Worm (Caenorhabditis elegans) whole organism, L4 larva: ENCODE data around the gene F59A1.13.
A peak's percentile ranks its signal among the peaks of the same experiment; 100 is the strongest.

Experiments
- F26F4.8 ChIP-seq: fragments of 200-800 bp; sonication (Bioruptor generic); conservative IDR thresholded peaks from 2 replicates; pipeline ENCODE4 v1.3.6; 2022; ENCODE audit warnings: missing genetic modification characterization, missing compliant biosample characterization
- F44E2.7 ChIP-seq: fragments of 200-800 bp; sonication (Bioruptor generic); IDR thresholded peaks from 2 replicates; pipeline ENCODE4 v2.1.2; 2022; ENCODE audit warnings: missing genetic modification characterization, missing compliant biosample characterization
- R02D3.7 ChIP-seq: fragments of 150-350 bp; sonication (generic microtip); optimal IDR thresholded peaks from 3 replicates; lab custom pipeline; 2014; ENCODE audit warnings: missing biosample characterization, missing genetic modification characterization
- T20F7.1 ChIP-seq: fragments of 200-800 bp; sonication (Bioruptor generic); optimal IDR thresholded peaks from 2 replicates; lab custom pipeline; 2018; ENCODE audit warnings: mild to moderate bottlenecking, missing genetic modification characterization, missing compliant biosample characterization
- Y48G9A.11 ChIP-seq: fragments of 200-800 bp; sonication (Bioruptor generic); IDR thresholded peaks from 2 replicates; pipeline ENCODE4 v1.3.6; 2022; ENCODE audit warnings: missing genetic modification reagents, missing genetic modification characterization, missing compliant biosample characterization
- Y75B8A.6 ChIP-seq: fragments of 200-800 bp; sonication (Bioruptor generic); IDR thresholded peaks from 2 replicates; pipeline ENCODE4 v1.3.6; 2022; ENCODE audit warnings: missing genetic modification reagents, missing genetic modification characterization, missing compliant biosample characterization
- ZK337.2 ChIP-seq: fragments of 200-800 bp; sonication (Bioruptor generic); IDR thresholded peaks from 2 replicates; pipeline ENCODE4 v1.3.6; 2022; ENCODE audit warnings: missing genetic modification reagents, missing genetic modification characterization, missing compliant biosample characterization
- ZK546.5 ChIP-seq, 2 experiments: sonication (generic microtip); optimal IDR thresholded peaks; 2 replicates each; lab custom pipeline; 2017; ENCODE audit warnings: missing biosample characterization in 2 of 2, missing genetic modification characterization in 2 of 2
- aly-2 ChIP-seq: sonication (generic microtip); optimal IDR thresholded peaks from 2 replicates; lab custom pipeline; 2018; ENCODE audit warnings: missing biosample characterization, missing genetic modification characterization
- arid-1 ChIP-seq: fragments of 200-800 bp; sonication (Bioruptor generic); conservative IDR thresholded peaks from 2 replicates; pipeline ENCODE4 v1.3.6; 2022; ENCODE audit warnings: missing genetic modification reagents, missing genetic modification characterization, missing compliant biosample characterization
- ceh-32 ChIP-seq: sonication (generic microtip); optimal IDR thresholded peaks from 2 replicates; lab custom pipeline; 2016; ENCODE audit warnings: mild to moderate bottlenecking, missing genetic modification characterization, missing compliant biosample characterization; ENCODE audit not compliant: poor library complexity
- ceh-44 ChIP-seq: fragments of 200-800 bp; sonication (Bioruptor generic); IDR thresholded peaks from 2 replicates; pipeline ENCODE4 v1.3.6; 2022; ENCODE audit warnings: missing genetic modification reagents, missing genetic modification characterization, missing compliant biosample characterization
- cey-2 ChIP-seq: sonication (generic microtip); optimal IDR thresholded peaks from 3 replicates; lab custom pipeline; 2017; ENCODE audit warnings: missing genetic modification characterization, mild to moderate bottlenecking, missing compliant biosample characterization, antibody characterized with exemption, borderline replicate concordance; ENCODE audit not compliant: insufficient read depth
- ctbp-1 ChIP-seq: fragments of 200-800 bp; sonication (Bioruptor generic); IDR thresholded peaks from 2 replicates; pipeline ENCODE4 v1.3.6; 2022; ENCODE audit warnings: missing genetic modification reagents, missing genetic modification characterization, missing compliant biosample characterization
- daf-16 ChIP-seq, 3 experiments: sonication (generic microtip); optimal IDR thresholded peaks; 2 replicates each; lab custom pipeline; 2016 to 2017; ENCODE audit warnings: missing genetic modification characterization in 3 of 3, missing genetic modification reagents in 3 of 3, mild to moderate bottlenecking in 2 of 3, missing compliant biosample characterization in 2 of 3, missing biosample characterization in 1 of 3, moderate library complexity in 1 of 3
- daf-19 ChIP-seq: fragments of 200-800 bp; sonication (Bioruptor generic); conservative IDR thresholded peaks from 2 replicates; pipeline ENCODE4 v1.3.6; 2022; ENCODE audit warnings: missing genetic modification characterization, missing compliant biosample characterization
- dmd-6 ChIP-seq: fragments of 200-800 bp; sonication (Bioruptor generic); IDR thresholded peaks from 2 replicates; pipeline ENCODE4 v1.3.6; 2022; ENCODE audit warnings: missing genetic modification reagents, missing genetic modification characterization, missing compliant biosample characterization
- dve-1 ChIP-seq: sonication (generic microtip); optimal IDR thresholded peaks from 2 replicates; lab custom pipeline; 2017; ENCODE audit warnings: antibody characterized with exemption, mild to moderate bottlenecking, missing genetic modification characterization, missing compliant biosample characterization; ENCODE audit not compliant: insufficient read depth
- hlh-11 ChIP-seq: fragments of 200-800 bp; sonication (Bioruptor generic); optimal IDR thresholded peaks from 2 replicates; lab custom pipeline; 2018; ENCODE audit warnings: mild to moderate bottlenecking, missing genetic modification characterization, missing compliant biosample characterization
- lin-1 ChIP-seq: fragments of 200-800 bp; sonication (Bioruptor generic); IDR thresholded peaks from 2 replicates; pipeline ENCODE4 v1.3.6; 2022; ENCODE audit warnings: missing genetic modification reagents, missing genetic modification characterization, missing compliant biosample characterization
- mdl-1 ChIP-seq, 2 experiments: fragments of 150-350 bp in 1 of 2; sonication (generic microtip) in 1 of 2; optimal IDR thresholded peaks; 2 replicates each; lab custom pipeline; 2014 to 2017; ENCODE audit warnings: missing biosample characterization in 2 of 2, missing genetic modification characterization in 2 of 2
- nhr-10 ChIP-seq: fragments of 150-350 bp; optimal IDR thresholded peaks from 2 replicates; lab custom pipeline; 2014; ENCODE audit warnings: missing biosample characterization, missing genetic modification characterization
- nhr-102 ChIP-seq: sonication (generic microtip); optimal IDR thresholded peaks from 2 replicates; lab custom pipeline; 2016; ENCODE audit warnings: mild to moderate bottlenecking, missing genetic modification characterization, moderate library complexity, missing compliant biosample characterization
- nhr-11 ChIP-seq: fragments of 150-350 bp; optimal IDR thresholded peaks from 2 replicates; lab custom pipeline; 2014; ENCODE audit warnings: missing biosample characterization, missing genetic modification characterization
- nhr-111 ChIP-seq: fragments of 200-800 bp; sonication (Bioruptor generic); optimal IDR thresholded peaks from 2 replicates; lab custom pipeline; 2018; ENCODE audit warnings: mild to moderate bottlenecking, missing genetic modification characterization, missing compliant biosample characterization
- nhr-25 ChIP-seq: sonication (generic microtip); optimal IDR thresholded peaks from 2 replicates; lab custom pipeline; 2017; ENCODE audit warnings: missing genetic modification characterization, mild to moderate bottlenecking, missing compliant biosample characterization, antibody characterized with exemption, moderate library complexity, borderline replicate concordance; ENCODE audit not compliant: insufficient read depth
- nhr-28 ChIP-seq: fragments of 150-350 bp; optimal IDR thresholded peaks from 2 replicates; lab custom pipeline; 2014; ENCODE audit warnings: missing biosample characterization, missing genetic modification characterization
- nhr-6 ChIP-seq: fragments of 150-350 bp; optimal IDR thresholded peaks from 2 replicates; lab custom pipeline; 2014; ENCODE audit warnings: missing biosample characterization, missing genetic modification characterization
- nhr-77 ChIP-seq: fragments of 150-350 bp; optimal IDR thresholded peaks from 2 replicates; lab custom pipeline; 2014; ENCODE audit warnings: missing biosample characterization, missing genetic modification characterization
- php-3 ChIP-seq: fragments of 200-800 bp; sonication (Bioruptor generic); IDR thresholded peaks from 2 replicates; pipeline ENCODE4 v1.3.6; 2022; ENCODE audit warnings: missing genetic modification reagents, missing genetic modification characterization, missing compliant biosample characterization
- pqm-1 ChIP-seq: sonication (generic microtip); optimal IDR thresholded peaks from 2 replicates; lab custom pipeline; 2017; ENCODE audit warnings: missing biosample characterization, missing genetic modification characterization
- saeg-2 ChIP-seq: fragments of 200-800 bp; sonication (Bioruptor generic); IDR thresholded peaks from 2 replicates; pipeline ENCODE4 v1.3.6; 2022; ENCODE audit warnings: missing genetic modification reagents, missing genetic modification characterization, missing compliant biosample characterization
- set-16 ChIP-seq: fragments of 200-800 bp; sonication (Bioruptor generic); IDR thresholded peaks from 2 replicates; pipeline ENCODE4 v1.3.6; 2022; ENCODE audit warnings: missing genetic modification reagents, missing genetic modification characterization, missing compliant biosample characterization
- snpc-4 ChIP-seq: fragments of 150-350 bp; optimal IDR thresholded peaks from 2 replicates; lab custom pipeline; 2014; ENCODE audit warnings: missing biosample characterization, missing genetic modification characterization
- spr-3 ChIP-seq: fragments of 200-800 bp; sonication (Bioruptor generic); optimal IDR thresholded peaks from 2 replicates; lab custom pipeline; 2018; ENCODE audit warnings: mild to moderate bottlenecking, missing genetic modification characterization, missing compliant biosample characterization
- tra-1 ChIP-seq: fragments of 200-800 bp; sonication (Bioruptor generic); IDR thresholded peaks from 2 replicates; pipeline ENCODE4 v1.3.6; 2022; ENCODE audit warnings: missing genetic modification reagents, missing genetic modification characterization, missing compliant biosample characterization
- unc-39 ChIP-seq: sonication (generic microtip); optimal IDR thresholded peaks from 2 replicates; lab custom pipeline; 2017; ENCODE audit warnings: missing biosample characterization, missing genetic modification characterization
- unc-62 ChIP-seq, 3 experiments: fragments of 150-350 bp in 1 of 3; sonication (generic microtip); optimal IDR thresholded peaks in 2 of 3; peaks in 1 of 3; 1 replicate in 1 of 3; 2 replicates in 2 of 3; lab custom pipeline; 2014 to 2017; ENCODE audit warnings: missing biosample characterization in 3 of 3, missing genetic modification characterization in 3 of 3, missing genetic modification reagents in 3 of 3, missing genotype in 1 of 3
- vab-7 ChIP-seq: fragments of 200-800 bp; sonication (Bioruptor generic); IDR thresholded peaks from 2 replicates; pipeline ENCODE4 v1.3.6; 2022; ENCODE audit warnings: missing genetic modification reagents, missing genetic modification characterization, missing compliant biosample characterization
- ztf-7 ChIP-seq: fragments of 150-350 bp; optimal IDR thresholded peaks from 2 replicates; lab custom pipeline; 2014; ENCODE audit warnings: missing biosample characterization, missing genetic modification characterization

The F59A1.13 gene

DNA sequence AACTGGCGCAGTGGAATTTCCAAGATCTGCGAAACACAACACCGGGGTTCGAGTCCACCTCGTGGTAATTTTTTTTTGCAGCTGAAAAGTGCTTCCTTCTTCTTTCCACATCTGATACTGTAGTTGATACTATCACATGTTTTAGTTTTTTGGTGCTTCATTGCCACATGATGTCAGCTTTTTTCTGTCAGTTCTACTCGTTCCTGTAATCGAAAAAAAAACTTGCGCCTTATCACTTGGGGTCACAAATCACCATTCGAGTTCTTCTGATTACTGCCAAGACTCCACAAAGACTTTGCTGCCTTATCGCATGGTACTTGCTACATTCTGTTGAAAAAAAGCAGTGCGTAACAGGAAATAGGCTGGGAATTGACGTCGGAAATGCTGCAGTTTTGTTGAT lies 30.9 kb upstream of the F59A1.13 start (continued):
- TF ChIP-seq spr-3 (GFP tag; lab: Kevin White, UChicago) = no peak
- no peak for TF ChIP-seq ceh-32
- TF ChIP-seq, all 104 proteins: peak for 23

DNA sequence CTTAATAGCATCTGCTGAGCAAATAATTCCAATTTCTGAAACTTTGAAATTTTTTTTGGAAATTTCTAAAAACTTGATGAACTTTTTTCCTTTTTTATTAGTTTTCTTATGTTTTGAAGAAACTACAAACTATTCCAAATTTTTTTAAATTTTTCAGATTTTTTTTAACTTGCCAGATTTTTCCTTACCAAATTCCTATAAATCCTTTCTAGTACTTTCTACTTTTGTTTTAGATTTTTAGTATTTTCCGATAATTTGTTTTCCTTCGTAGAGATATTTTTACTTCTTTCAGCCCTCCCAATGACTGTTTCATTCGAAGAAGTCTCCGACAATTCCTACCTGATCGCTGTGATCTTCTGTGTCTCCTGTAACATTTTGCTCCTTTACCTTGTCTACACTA lies 27.8 kb upstream of the F59A1.13 start, which contains the start of gene str-77:
Gene str-77 (plus strand): TSS at position 301 of the 400 bp plus-strand sequence.
- TF ChIP-seq nhr-111 (GFP tag; lab: Kevin White, UChicago) (no peak), mdl-1 (tag; optimal IDR thresholded peaks at IDR 0.05; lab: Kevin White, UChicago) (no peak), R02D3.7 (tag; lab: Kevin White, UChicago) (no peak), arid-1 (no peak), ZK546.5 (tag; optimal IDR thresholded peaks at IDR 0.05; lab: Kevin White, UChicago) (no peak), saeg-2 (GFP tag; lab: Robert Waterston, UW) (no peak), ztf-7 (no peak), ctbp-1 (GFP tag; lab: Robert Waterston, UW) (no peak), nhr-25 (tag; lab: Kevin White, UChicago) (no peak), nhr-102 (tag; lab: Kevin White, UChicago) (no peak), T20F7.1 (GFP tag; lab: Kevin White, UChicago) (no peak), nhr-10 (tag; lab: Kevin White, UChicago) (no peak), nhr-11 (no peak), unc-39 (tag; lab: Kevin White, UChicago) (no peak), ceh-44 (GFP tag; lab: Robert Waterston, UW) (no peak), daf-19 (GFP tag; lab: Robert Waterston, UW) (no peak), ZK337.2 (GFP tag; lab: Robert Waterston, UW) (no peak), snpc-4 (tag; lab: Kevin White, UChicago) (no peak), vab-7 (GFP tag; lab: Robert Waterston, UW) (no peak), nhr-6 (tag; lab: Kevin White, UChicago) (no peak)
- TF ChIP-seq, all 104 proteins: peak for 0

DNA sequence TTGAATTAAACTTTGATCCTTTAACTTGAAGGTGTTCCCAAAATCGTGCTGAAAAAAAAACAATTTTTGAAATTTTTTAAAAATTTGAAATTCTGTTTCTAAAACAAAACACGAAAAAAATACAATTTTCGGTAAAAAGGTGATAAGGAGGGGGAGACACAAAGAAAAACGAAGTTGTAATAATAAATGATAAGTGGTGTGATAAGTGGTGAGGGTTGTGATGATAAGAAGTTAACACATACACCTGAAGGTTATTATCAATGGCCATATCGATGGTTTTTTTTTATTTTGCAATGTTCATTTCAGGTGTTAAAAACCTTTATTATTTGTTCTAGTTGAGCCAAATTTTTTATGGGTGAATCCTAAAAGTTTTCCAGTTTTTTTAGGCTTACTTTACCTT lies 23.5 kb upstream of the F59A1.13 start, which contains the start of gene twk-33:
Gene twk-33 (minus strand): TSS at position 48 of the 400 bp plus-strand sequence.
- no peak for TF ChIP-seq Y75B8A.6 (GFP tag; lab: Robert Waterston, UW)
- no peak for TF ChIP-seq ZK546.5 (tag; optimal IDR thresholded peaks at IDR 0.05; lab: Kevin White, UChicago)
- peak; percentile 99 for TF ChIP-seq pqm-1 (tag; lab: Kevin White, UChicago)
- TF ChIP-seq cey-2 (tag; lab: Kevin White, UChicago) = peak; percentile 14
- TF ChIP-seq dve-1 (tag; lab: Kevin White, UChicago) = no peak
- no peak for TF ChIP-seq F44E2.7 (GFP tag; lab: Robert Waterston, UW)
- TF ChIP-seq nhr-28 (tag; lab: Kevin White, UChicago) = peak; percentile 91
- TF ChIP-seq aly-2 (tag; lab: Kevin White, UChicago) = no peak
- TF ChIP-seq tra-1 = peak; percentile 68; the same call in 1 of the 2 replicates
- no peak for TF ChIP-seq nhr-11
- TF ChIP-seq F26F4.8 = no peak
- no peak for TF ChIP-seq nhr-111 (GFP tag; lab: Kevin White, UChicago)
- TF ChIP-seq lin-1 = peak; percentile 33; the same call in 1 of the 2 replicates
- no peak for TF ChIP-seq unc-62 (GFP tag; optimal IDR thresholded peaks at IDR 0.05 in 1 of 2; lab: Kevin White, UChicago)
- TF ChIP-seq unc-62 (tag; optimal IDR thresholded peaks at IDR 0.05; lab: Kevin White, UChicago) = no peak
- no peak for TF ChIP-seq daf-16 (GFP tag; optimal IDR thresholded peaks at IDR 0.05; lab: Kevin White, UChicago)
- peak; percentile 63 for TF ChIP-seq daf-16 (tag; optimal IDR thresholded peaks at IDR 0.05; lab: Kevin White, UChicago)
- TF ChIP-seq R02D3.7 (tag; lab: Kevin White, UChicago) = no peak
- peak; percentile 61; the same call in 1 of the 2 replicates for TF ChIP-seq php-3
- TF ChIP-seq hlh-11 (tag; lab: Kevin White, UChicago) = peak; percentile 62
- no peak for TF ChIP-seq Y48G9A.11 (GFP tag; lab: Robert Waterston, UW)
- no peak for TF ChIP-seq unc-39 (tag; lab: Kevin White, UChicago)
- no peak for TF ChIP-seq set-16 (GFP tag; lab: Robert Waterston, UW)
- peak; percentile 83 for TF ChIP-seq dmd-6 (GFP tag; lab: Robert Waterston, UW)
- TF ChIP-seq nhr-77 (tag; lab: Kevin White, UChicago) = peak; percentile 44
- TF ChIP-seq daf-19 (GFP tag; lab: Robert Waterston, UW) = no peak
